Fruit fly (Drosophila melanogaster) whole organism, prepupa: ENCODE results near the gene RabX6.

Experiments
- Blimp-1 ChIP-seq: fragments of 200-800 bp; sonication (Bioruptor generic); optimal IDR thresholded peaks from 3 replicates; lab custom pipeline; 2017; ENCODE audit warnings: missing biosample characterization, missing genetic modification characterization, mild to moderate bottlenecking, moderate library complexity, missing genetic modification reagents
- CG1621 ChIP-seq: fragments of 200-800 bp; sonication (Bioruptor generic); optimal IDR thresholded peaks from 3 replicates; lab custom pipeline; 2018; ENCODE audit warnings: missing biosample characterization, mild to moderate bottlenecking, missing genetic modification characterization
- CG16779 ChIP-seq: fragments of 200-800 bp; sonication (Bioruptor generic); optimal IDR thresholded peaks from 3 replicates; lab custom pipeline; 2017; ENCODE audit warnings: missing biosample characterization, mild to moderate bottlenecking, missing genetic modification characterization
- CG34406 ChIP-seq: fragments of 200-800 bp; sonication (Bioruptor generic); optimal IDR thresholded peaks from 3 replicates; lab custom pipeline; 2016; ENCODE audit warnings: missing biosample characterization, missing genetic modification characterization
- CG3919 ChIP-seq: fragments of 200-800 bp; sonication (Bioruptor generic); optimal IDR thresholded peaks from 3 replicates; lab custom pipeline; 2016; ENCODE audit warnings: missing biosample characterization, missing genetic modification characterization
- CG8319 ChIP-seq: fragments of 200-800 bp; sonication (Bioruptor generic); optimal IDR thresholded peaks from 3 replicates; lab custom pipeline; 2016; ENCODE audit warnings: missing biosample characterization, missing genetic modification characterization
- CG9139 ChIP-seq: fragments of 200-800 bp; sonication (Bioruptor generic); optimal IDR thresholded peaks from 3 replicates; lab custom pipeline; 2017; ENCODE audit warnings: missing biosample characterization, mild to moderate bottlenecking, missing genetic modification characterization
- Hr38 ChIP-seq: sonication (Bioruptor generic); optimal IDR thresholded peaks from 2 replicates; lab custom pipeline; 2016; ENCODE audit warnings: missing biosample characterization, missing genetic modification characterization
- Hr4 ChIP-seq: fragments of 200-800 bp; sonication (Bioruptor generic); optimal IDR thresholded peaks from 3 replicates; lab custom pipeline; 2016; ENCODE audit warnings: missing biosample characterization, missing genetic modification characterization
- Sox102F ChIP-seq: fragments of 200-800 bp; sonication (Bioruptor generic); optimal IDR thresholded peaks from 2 replicates; lab custom pipeline; 2016; ENCODE audit warnings: missing biosample characterization, mild to moderate bottlenecking, missing genetic modification characterization
- acj6 ChIP-seq: fragments of 200-800 bp; sonication (Bioruptor generic); optimal IDR thresholded peaks from 3 replicates; lab custom pipeline; 2016; ENCODE audit warnings: missing biosample characterization, missing genetic modification characterization
- cyc ChIP-seq: fragments of 200-800 bp; sonication (Bioruptor generic); optimal IDR thresholded peaks from 3 replicates; lab custom pipeline; 2016; ENCODE audit warnings: missing biosample characterization, missing genetic modification characterization
- fd59A ChIP-seq: fragments of 200-800 bp; sonication (Bioruptor generic); optimal IDR thresholded peaks from 2 replicates; lab custom pipeline; 2017; ENCODE audit warnings: missing biosample characterization, mild to moderate bottlenecking, missing genetic modification characterization, missing genetic modification reagents
- net ChIP-seq: fragments of 200-800 bp; sonication (Bioruptor generic); optimal IDR thresholded peaks from 3 replicates; lab custom pipeline; 2016; ENCODE audit warnings: missing biosample characterization, missing genetic modification characterization

DNA sequence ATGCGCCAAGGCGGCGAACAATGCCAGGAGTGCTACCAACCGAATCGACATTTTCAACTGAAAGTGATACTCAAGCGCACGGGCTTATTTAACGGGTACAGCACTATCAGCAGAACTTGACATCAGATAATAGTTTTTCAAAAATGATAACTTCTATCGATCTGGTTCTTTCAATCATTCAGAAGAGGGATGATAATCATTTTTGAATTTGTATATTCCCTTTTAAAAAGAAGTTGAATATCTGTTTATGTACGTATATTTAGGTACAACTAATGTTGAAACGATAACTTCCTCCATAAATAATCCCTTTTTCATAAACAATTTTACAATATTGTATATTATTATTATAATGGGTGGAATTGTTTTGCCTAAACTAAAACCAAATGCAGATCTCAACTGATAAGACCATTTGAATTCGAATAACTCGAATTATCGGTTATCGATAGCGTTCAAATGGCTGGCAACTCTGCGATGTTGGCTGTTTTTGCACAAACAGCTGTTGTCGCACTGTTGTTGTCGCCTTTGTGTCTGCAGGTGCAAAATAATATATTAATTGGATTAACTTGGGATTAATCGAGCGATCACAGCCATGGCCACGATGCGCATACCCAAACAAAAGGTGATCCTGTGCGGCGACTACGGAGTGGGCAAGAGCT, at the start of gene RabX6, which contains the start of gene CG32483:
- TF ChIP-seq acj6 (GFP tag; lab: Kevin White, UChicago) (no peak), Hr4 (GFP tag; lab: Kevin White, UChicago) (no peak), cyc (GFP tag; lab: Kevin White, UChicago) (no peak), Blimp-1 (GFP tag; lab: Kevin White, UChicago) (no peak), CG1621 (tag; lab: Kevin White, UChicago) (no peak), Sox102F (GFP tag; lab: Kevin White, UChicago) (no peak), net (GFP tag; lab: Kevin White, UChicago) (no peak), Hr38 (GFP tag; lab: Kevin White, UChicago) (no peak), CG3919 (no peak), CG8319 (GFP tag; lab: Kevin White, UChicago) (no peak), CG9139 (GFP tag; lab: Kevin White, UChicago) (no peak), fd59A (GFP tag; lab: Kevin White, UChicago) (no peak), CG16779 (tag; lab: Kevin White, UChicago) (no peak), CG34406 (no peak)
